Fruit fly (Drosophila melanogaster): ENCODE data around the gene PolZ2.

The PolZ2 gene

DNA sequence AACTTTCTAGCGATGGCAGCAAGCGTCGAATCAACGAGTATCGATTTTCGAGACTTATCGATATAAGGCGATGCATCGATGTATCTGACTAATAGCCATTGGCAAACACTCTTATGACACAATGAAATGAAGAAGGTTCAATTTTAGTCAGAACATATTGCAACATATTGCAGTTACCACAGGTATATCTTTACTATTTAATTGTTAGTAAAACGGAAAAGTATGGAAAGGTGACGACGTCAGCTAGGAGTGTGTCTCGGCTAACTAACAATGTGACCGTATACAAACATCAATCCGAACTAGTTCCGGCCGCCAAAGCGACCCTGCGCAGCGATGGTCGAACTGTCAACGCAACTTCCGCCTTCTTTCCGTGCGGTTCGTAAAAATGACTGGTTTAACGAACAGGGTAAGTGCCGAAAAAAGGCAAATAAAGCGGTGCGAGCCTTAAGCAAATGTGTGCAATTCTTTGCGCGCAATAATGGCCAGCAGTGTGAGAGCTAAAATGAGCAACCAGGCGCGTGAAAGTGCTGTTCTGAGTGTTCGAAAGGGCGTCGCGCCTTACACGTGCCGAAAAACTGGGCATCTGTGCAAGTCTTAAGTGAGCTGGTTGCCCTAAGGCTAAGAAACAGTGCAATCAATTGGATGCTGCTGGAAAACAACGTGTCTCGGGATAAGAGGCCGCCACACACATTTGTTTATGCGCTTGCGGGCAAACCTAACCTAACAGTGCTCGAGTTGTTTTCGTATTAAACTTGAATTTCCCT, 35.6 kb downstream of the PolZ2 start, which contains the start of the genes Dph4, Spec2 and RpL13A:
Gene Dph4, minus strand, starts transcription at position 11 of the 764 bp plus-strand sequence.
Gene Spec2, minus strand, starts transcription at position 11 of the 764 bp plus-strand sequence.
Gene RpL13A, plus strand, starts transcription at position 360 of the 764 bp plus-strand sequence.
- no peak for TF ChIP-seq CG4496 (GFP tag; IDR thresholded peaks at IDR 0.05)
- no peak for TF ChIP-seq CG32121 (GFP tag; IDR thresholded peaks at IDR 0.05)
- TF ChIP-seq CG8301 (tag; optimal IDR thresholded peaks at IDR 0.05) = peak; percentile 42
- TF ChIP-seq D1 (tag; optimal IDR thresholded peaks at IDR 0.05) = no peak
- TF ChIP-seq CG9948 (tag; optimal IDR thresholded peaks at IDR 0.05) = peak; percentile 22
- TF ChIP-seq CG8159 (tag; optimal IDR thresholded peaks at IDR 0.05) = no peak
- TF ChIP-seq EcR (GFP tag; optimal IDR thresholded peaks at IDR 0.05) = no peak
- peak; percentile 94 for TF ChIP-seq Snoo (tag; optimal IDR thresholded peaks at IDR 0.05)
- TF ChIP-seq fd96Ca (GFP tag; IDR thresholded peaks at IDR 0.05) = no peak
- peak; percentile 34 for TF ChIP-seq CG17806 (tag; optimal IDR thresholded peaks at IDR 0.05)
- peak; percentile 83 for TF ChIP-seq CG34367 (tag; optimal IDR thresholded peaks at IDR 0.05)
- TF ChIP-seq rn (GFP tag; IDR thresholded peaks at IDR 0.05) = no peak
- TF ChIP-seq Pif1B (GFP tag; optimal IDR thresholded peaks at IDR 0.05) = no peak
- no peak for TF ChIP-seq CG13204 (GFP tag; optimal IDR thresholded peaks at IDR 0.05)
- no peak for TF ChIP-seq Pif1A (GFP tag; optimal IDR thresholded peaks at IDR 0.05)
- peak; percentile 63 for TF ChIP-seq CG15710 (tag; optimal IDR thresholded peaks at IDR 0.05)
- no peak for TF ChIP-seq Ets98B (GFP tag; IDR thresholded peaks at IDR 0.05)
- no peak for TF ChIP-seq CG10348 (GFP tag; IDR thresholded peaks at IDR 0.05)
- TF ChIP-seq CG12605 (GFP tag; IDR thresholded peaks at IDR 0.05) = no peak
- peak; percentile 72 for TF ChIP-seq gl (tag; optimal IDR thresholded peaks at IDR 0.05)
- no peak for TF ChIP-seq CG14655 (GFP tag; optimal IDR thresholded peaks at IDR 0.05)

dm6 chr3R:5627552-5627951, 38.9 kb downstream of the PolZ2 start, which contains the start of gene CG31551:
CG31551 (plus strand) TSS chr3R:5627852.
- TF ChIP-seq D1 (tag; optimal IDR thresholded peaks at IDR 0.05) (no peak), CG8301 (tag; optimal IDR thresholded peaks at IDR 0.05) (no peak), CG15710 (tag; optimal IDR thresholded peaks at IDR 0.05) (no peak)

DNA sequence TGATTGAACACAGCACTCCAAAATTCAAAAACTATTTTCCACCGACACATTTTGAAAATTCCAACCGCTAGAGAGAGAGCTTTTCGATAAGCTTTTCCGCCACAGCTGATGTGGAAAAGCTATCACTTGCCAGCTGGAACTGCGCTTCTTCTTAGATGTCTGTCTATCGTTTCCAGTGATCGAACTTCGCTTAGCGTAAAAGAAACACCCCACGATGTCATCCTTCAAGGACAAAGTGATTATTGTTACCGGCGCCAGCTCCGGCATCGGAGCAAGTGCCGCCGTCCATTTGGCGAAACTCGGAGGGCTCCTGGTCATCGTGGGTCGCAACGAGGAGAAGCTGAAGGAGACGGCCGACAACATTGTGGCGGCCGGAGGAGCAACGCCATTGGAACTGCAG, 43.5 kb downstream of the PolZ2 start, which contains the start of gene CG31549:
Gene CG31549, plus strand, starts transcription at position 11 of the 400 bp plus-strand sequence.
- TF ChIP-seq CG12605 (GFP tag; IDR thresholded peaks at IDR 0.05) (no peak), CG15710 (tag; optimal IDR thresholded peaks at IDR 0.05) (no peak), CG13204 (GFP tag; optimal IDR thresholded peaks at IDR 0.05) (no peak), fd96Ca (GFP tag; IDR thresholded peaks at IDR 0.05) (no peak), Snoo (tag; optimal IDR thresholded peaks at IDR 0.05) (no peak), CG8301 (tag; optimal IDR thresholded peaks at IDR 0.05) (no peak), gl (tag; optimal IDR thresholded peaks at IDR 0.05) (no peak)

DNA sequence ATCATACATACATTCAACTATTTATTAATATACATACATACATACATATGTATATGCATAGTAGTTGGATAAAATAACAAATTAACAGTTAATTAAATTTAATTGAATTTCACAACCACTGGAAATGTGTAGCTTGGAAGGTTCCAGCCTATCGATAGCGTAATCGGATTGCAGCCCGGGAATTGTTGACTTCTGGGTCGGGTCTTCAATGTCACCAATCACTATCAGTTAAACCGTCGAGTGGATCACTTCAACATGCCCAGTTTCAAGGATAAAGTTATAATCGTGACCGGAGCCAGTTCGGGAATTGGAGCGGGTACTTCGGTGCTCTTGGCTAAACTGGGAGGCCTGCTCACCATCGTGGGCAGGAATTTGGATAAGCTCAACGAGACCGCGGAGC, 44.8 kb downstream of the PolZ2 start, which contains the start of gene CG12171:
Gene CG12171, plus strand, starts transcription at position 191 of the 400 bp plus-strand sequence.
- TF ChIP-seq Pif1B (GFP tag; optimal IDR thresholded peaks at IDR 0.05) = no peak
- no peak for TF ChIP-seq CG34367 (tag; optimal IDR thresholded peaks at IDR 0.05)
- no peak for TF ChIP-seq CG17806 (tag; optimal IDR thresholded peaks at IDR 0.05)
- no peak for TF ChIP-seq Pif1A (GFP tag; optimal IDR thresholded peaks at IDR 0.05)
- peak; percentile 18 for TF ChIP-seq EcR (GFP tag; optimal IDR thresholded peaks at IDR 0.05)

DNA sequence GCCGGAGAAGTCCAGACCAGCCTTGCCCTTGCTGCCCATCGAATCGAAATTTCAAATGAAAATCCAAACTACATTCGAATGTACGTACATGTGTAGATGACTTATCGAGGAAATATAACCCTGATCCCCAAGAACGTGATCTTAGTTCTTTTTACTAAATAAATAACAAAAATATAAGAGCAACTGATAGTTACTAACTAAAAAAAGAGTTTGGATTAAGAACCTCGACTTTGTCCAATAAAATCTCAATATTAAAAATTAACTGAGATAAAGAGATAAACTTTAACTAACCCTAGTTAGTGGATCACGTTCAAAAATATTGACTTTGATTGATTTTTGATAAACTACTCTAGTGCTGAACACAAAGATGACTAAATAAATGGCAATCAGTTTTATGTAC, 46.9 kb downstream of the PolZ2 start, which contains the start of gene CG31546:
Gene CG31546, minus strand, starts transcription at position 101 of the 400 bp plus-strand sequence.
- TF ChIP-seq CG12605 (GFP tag; IDR thresholded peaks at IDR 0.05) (no peak), CG17806 (tag; optimal IDR thresholded peaks at IDR 0.05) (no peak), Pif1A (GFP tag; optimal IDR thresholded peaks at IDR 0.05) (no peak), Ets98B (GFP tag; IDR thresholded peaks at IDR 0.05) (no peak), fd96Ca (GFP tag; IDR thresholded peaks at IDR 0.05) (no peak), CG8159 (tag; optimal IDR thresholded peaks at IDR 0.05) (no peak), CG34367 (tag; optimal IDR thresholded peaks at IDR 0.05) (no peak), gl (tag; optimal IDR thresholded peaks at IDR 0.05) (no peak)

DNA sequence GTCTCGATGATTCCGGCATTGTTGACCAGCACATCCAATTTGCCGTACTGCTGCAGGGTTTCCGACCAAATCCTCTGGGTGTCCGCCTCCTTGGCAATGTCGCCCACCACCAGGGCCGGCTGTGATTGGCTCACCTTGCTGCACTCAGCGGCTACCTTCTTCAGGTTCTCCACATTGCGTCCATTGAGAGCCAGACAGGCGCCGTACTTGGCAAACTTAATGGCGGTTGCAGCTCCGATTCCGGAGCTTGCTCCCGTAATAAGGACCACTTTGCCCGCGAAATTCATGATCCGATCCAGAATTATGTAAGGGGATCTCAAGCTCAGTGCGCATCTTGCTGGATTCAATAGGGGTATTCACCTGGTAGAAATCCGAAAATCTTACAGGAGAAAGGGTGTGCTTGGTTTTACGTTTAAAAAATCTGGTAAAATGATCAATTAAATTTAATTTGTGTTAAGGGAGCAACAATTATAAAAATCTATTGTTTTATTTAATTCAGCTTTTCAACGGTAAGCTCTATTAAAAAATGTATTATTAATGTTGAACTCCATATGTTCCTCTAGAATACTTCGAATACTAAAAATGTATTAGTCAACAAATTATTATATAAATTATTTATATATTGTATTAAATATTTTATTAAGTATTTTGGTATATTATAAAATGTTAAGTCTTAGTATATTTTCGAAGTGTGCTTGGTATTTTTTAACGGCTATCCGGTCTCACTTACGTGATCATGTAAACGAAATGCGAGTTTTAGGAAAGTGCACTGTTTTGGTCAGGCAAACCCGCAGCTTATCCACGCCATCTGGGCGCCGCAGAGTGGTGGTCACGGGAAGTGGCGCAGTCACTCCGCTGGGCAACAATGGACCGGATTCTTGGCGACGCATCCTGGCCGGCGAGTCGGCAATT, 48.1 kb downstream of the PolZ2 start, which contains the start of the genes CG31548 and CG12170:
Gene CG31548, minus strand, starts transcription at position 334 of the 912 bp plus-strand sequence.
Gene CG12170, plus strand, starts transcription at position 716 of the 912 bp plus-strand sequence.
- TF ChIP-seq CG14655 (GFP tag; optimal IDR thresholded peaks at IDR 0.05) = no peak
- no peak for TF ChIP-seq rn (GFP tag; IDR thresholded peaks at IDR 0.05)
- no peak for TF ChIP-seq CG10348 (GFP tag; IDR thresholded peaks at IDR 0.05)
- TF ChIP-seq CG13204 (GFP tag; optimal IDR thresholded peaks at IDR 0.05) = no peak
- no peak for TF ChIP-seq CG34367 (tag; optimal IDR thresholded peaks at IDR 0.05)
- no peak for TF ChIP-seq Pif1B (GFP tag; optimal IDR thresholded peaks at IDR 0.05)
- peak; percentile 34 for TF ChIP-seq CG15710 (tag; optimal IDR thresholded peaks at IDR 0.05)
- no peak for TF ChIP-seq CG8301 (tag; optimal IDR thresholded peaks at IDR 0.05)
- TF ChIP-seq CG8159 (tag; optimal IDR thresholded peaks at IDR 0.05) = no peak
- TF ChIP-seq CG9948 (tag; optimal IDR thresholded peaks at IDR 0.05) = no peak
- TF ChIP-seq gl (tag; optimal IDR thresholded peaks at IDR 0.05) = no peak
- no peak for TF ChIP-seq Pif1A (GFP tag; optimal IDR thresholded peaks at IDR 0.05)
- no peak for TF ChIP-seq CG32121 (GFP tag; IDR thresholded peaks at IDR 0.05)
- TF ChIP-seq CG4496 (GFP tag; IDR thresholded peaks at IDR 0.05) = no peak
- TF ChIP-seq CG17806 (tag; optimal IDR thresholded peaks at IDR 0.05) = peak; percentile 48
- no peak for TF ChIP-seq Ets98B (GFP tag; IDR thresholded peaks at IDR 0.05)
- TF ChIP-seq Snoo (tag; optimal IDR thresholded peaks at IDR 0.05) = peak; percentile 27
- peak; percentile 12; the same call in 1 of the 2 replicates for TF ChIP-seq CG12605 (GFP tag; IDR thresholded peaks at IDR 0.05)
- TF ChIP-seq fd96Ca (GFP tag; IDR thresholded peaks at IDR 0.05) = 0 out of 3 replicates have a peak, but pooled peaks have one; percentile 6
- TF ChIP-seq D1 (tag; optimal IDR thresholded peaks at IDR 0.05) = no peak
- no peak for TF ChIP-seq EcR (GFP tag; optimal IDR thresholded peaks at IDR 0.05)
